Fruit fly (Drosophila melanogaster): ENCODE results near the gene CG10663.

- TF ChIP-seq Pif1A (GFP tag; optimal IDR thresholded peaks at IDR 0.05) (no peak), CG8301 (tag; optimal IDR thresholded peaks at IDR 0.05) (no peak)
These were observed 40.8 kb downstream of the CG10663 start for dm6 chr3L:12444040-12444439.

Data from whole organism, pupa.